Fruit fly (Drosophila melanogaster) whole organism, embryonic: ENCODE results near the gene ca.

Experiments used
- ATbp ChIP-seq: fragments of 200-800 bp; sonication (Bioruptor generic); optimal IDR thresholded peaks from 2 replicates; lab custom pipeline; 2017; ENCODE audit warnings: missing biosample characterization, mild to moderate bottlenecking, missing genetic modification characterization, missing genetic modification reagents
- CG1024 ChIP-seq: fragments of 200-800 bp; sonication (Bioruptor generic); IDR thresholded peaks from 2 replicates; pipeline ENCODE4 v1.3.6; 2022; ENCODE audit warnings: missing biosample characterization, missing genetic modification characterization
- CG10979 ChIP-seq: fragments of 200-800 bp; sonication (Bioruptor generic); optimal IDR thresholded peaks from 2 replicates; lab custom pipeline; 2018; ENCODE audit warnings: missing biosample characterization, mild to moderate bottlenecking, missing genetic modification characterization, moderate library complexity
- CG11560 ChIP-seq: fragments of 200-800 bp; sonication (Bioruptor generic); IDR thresholded peaks from 3 replicates; pipeline ENCODE4 v1.3.6; 2022; ENCODE audit warnings: missing biosample characterization, missing genetic modification characterization
- CG13775 ChIP-seq: fragments of 200-800 bp; sonication (Bioruptor generic); optimal IDR thresholded peaks from 3 replicates; lab custom pipeline; 2017; ENCODE audit warnings: missing biosample characterization, mild to moderate bottlenecking, missing genetic modification characterization
- CG1602 ChIP-seq: fragments of 200-800 bp; sonication (Bioruptor generic); optimal IDR thresholded peaks from 3 replicates; lab custom pipeline; 2016; ENCODE audit warnings: missing biosample characterization, missing genetic modification characterization
- CG16815 ChIP-seq: fragments of 200-800 bp; sonication (Bioruptor generic); optimal IDR thresholded peaks from 3 replicates; lab custom pipeline; 2017; ENCODE audit warnings: missing biosample characterization, mild to moderate bottlenecking, missing genetic modification characterization
- CG16863 ChIP-seq: fragments of 200-800 bp; sonication (Bioruptor generic); optimal IDR thresholded peaks from 3 replicates; lab custom pipeline; 2016; ENCODE audit warnings: missing biosample characterization, missing genetic modification characterization
- CG2120 ChIP-seq: fragments of 200-800 bp; sonication (Bioruptor generic); optimal IDR thresholded peaks from 3 replicates; lab custom pipeline; 2016; ENCODE audit warnings: missing biosample characterization, missing genetic modification characterization
- CG3281 ChIP-seq: fragments of 200-800 bp; sonication (Bioruptor generic); optimal IDR thresholded peaks from 3 replicates; lab custom pipeline; 2017; ENCODE audit warnings: missing biosample characterization, mild to moderate bottlenecking, missing genetic modification characterization
- CG5180 ChIP-seq: fragments of 200-800 bp; sonication (Bioruptor generic); optimal IDR thresholded peaks from 3 replicates; lab custom pipeline; 2017; ENCODE audit warnings: missing biosample characterization, missing genetic modification characterization, mild to moderate bottlenecking, moderate library complexity, missing genetic modification reagents
- CG6654 ChIP-seq: fragments of 200-800 bp; sonication (Bioruptor generic); optimal IDR thresholded peaks from 2 replicates; lab custom pipeline; 2017; ENCODE audit warnings: missing biosample characterization, mild to moderate bottlenecking, missing genetic modification characterization
- CG6765 ChIP-seq: fragments of 200-800 bp; sonication (Bioruptor generic); optimal IDR thresholded peaks from 3 replicates; lab custom pipeline; 2017; ENCODE audit warnings: missing biosample characterization, mild to moderate bottlenecking, missing genetic modification characterization
- CG7745 ChIP-seq: fragments of 200-800 bp; sonication (Bioruptor generic); optimal IDR thresholded peaks from 2 replicates; lab custom pipeline; 2018; ENCODE audit warnings: missing biosample characterization, mild to moderate bottlenecking, missing genetic modification characterization, moderate library complexity
- CG9215 ChIP-seq: fragments of 200-800 bp; sonication (Bioruptor generic); IDR thresholded peaks from 2 replicates; pipeline ENCODE4 v1.3.6; 2022; ENCODE audit warnings: missing biosample characterization, missing genetic modification characterization
- CG9609 ChIP-seq: fragments of 200-800 bp; sonication (Bioruptor generic); optimal IDR thresholded peaks from 3 replicates; lab custom pipeline; 2016; ENCODE audit warnings: missing biosample characterization, missing genetic modification characterization
- Drgx ChIP-seq: fragments of 200-800 bp; sonication (Bioruptor generic); IDR thresholded peaks from 2 replicates; pipeline ENCODE4 v1.3.6; 2022; ENCODE audit warnings: missing biosample characterization, missing genetic modification characterization
- Gug ChIP-seq: fragments of 200-800 bp; sonication (Bioruptor generic); IDR thresholded peaks from 4 replicates; pipeline ENCODE4 v1.3.6; 2022; ENCODE audit warnings: missing biosample characterization, missing genetic modification characterization
- Hmx ChIP-seq: fragments of 200-800 bp; sonication (Bioruptor generic); optimal IDR thresholded peaks from 2 replicates; lab custom pipeline; 2016; ENCODE audit warnings: missing biosample characterization, missing genetic modification characterization
- Oli ChIP-seq: fragments of 200-800 bp; sonication (Bioruptor generic); optimal IDR thresholded peaks from 2 replicates; lab custom pipeline; 2018; ENCODE audit warnings: missing biosample characterization, mild to moderate bottlenecking, missing genetic modification characterization, moderate library complexity
- Poxn ChIP-seq: fragments of 200-800 bp; sonication (Bioruptor generic); IDR thresholded peaks from 2 replicates; pipeline ENCODE4 v1.3.6; 2022; ENCODE audit warnings: missing biosample characterization, missing genetic modification characterization
- Scr ChIP-seq: fragments of 200-800 bp; sonication (Bioruptor generic); IDR thresholded peaks from 2 replicates; pipeline ENCODE4 v1.3.6; 2022; ENCODE audit warnings: missing biosample characterization, missing genetic modification characterization; ENCODE audit not compliant: partially characterized antibody
- Side ChIP-seq: fragments of 200-800 bp; sonication (Bioruptor generic); optimal IDR thresholded peaks from 2 replicates; lab custom pipeline; 2016; ENCODE audit warnings: missing biosample characterization, missing genetic modification characterization
- Sry-β ChIP-seq: fragments of 200-800 bp; sonication (Bioruptor generic); optimal IDR thresholded peaks from 2 replicates; lab custom pipeline; 2018; ENCODE audit warnings: missing biosample characterization, mild to moderate bottlenecking, missing genetic modification characterization, moderate library complexity
- Sry-δ ChIP-seq: fragments of 200-800 bp; sonication (Bioruptor generic); optimal IDR thresholded peaks from 2 replicates; lab custom pipeline; 2016; ENCODE audit warnings: missing biosample characterization, missing genetic modification characterization
- chn ChIP-seq: fragments of 200-800 bp; sonication (Bioruptor generic); optimal IDR thresholded peaks from 2 replicates; lab custom pipeline; 2016; ENCODE audit warnings: missing biosample characterization, missing genetic modification characterization
- crc ChIP-seq: fragments of 200-800 bp; sonication (Bioruptor generic); optimal IDR thresholded peaks from 2 replicates; lab custom pipeline; 2016; ENCODE audit warnings: missing biosample characterization, missing genetic modification characterization
- dan ChIP-seq: fragments of 200-800 bp; sonication (Bioruptor generic); IDR thresholded peaks from 2 replicates; pipeline ENCODE4 v1.3.6; 2022; ENCODE audit warnings: missing biosample characterization, missing genetic modification characterization
- disco-r ChIP-seq: fragments of 200-800 bp; sonication (Bioruptor generic); optimal IDR thresholded peaks from 2 replicates; lab custom pipeline; 2016; ENCODE audit warnings: missing biosample characterization, missing genetic modification characterization
- emc ChIP-seq: fragments of 200-800 bp; sonication (Bioruptor generic); optimal IDR thresholded peaks from 2 replicates; lab custom pipeline; 2016; ENCODE audit warnings: missing biosample characterization, missing genetic modification characterization
- exex ChIP-seq: fragments of 200-800 bp; sonication (Bioruptor generic); optimal IDR thresholded peaks from 4 replicates; lab custom pipeline; 2018; ENCODE audit warnings: missing biosample characterization, mild to moderate bottlenecking, missing genetic modification characterization, moderate library complexity
- fd96Cb ChIP-seq: fragments of 200-800 bp; sonication (Bioruptor generic); optimal IDR thresholded peaks from 2 replicates; lab custom pipeline; 2018; ENCODE audit warnings: missing biosample characterization, mild to moderate bottlenecking, missing genetic modification characterization, moderate library complexity
- gce ChIP-seq: fragments of 200-800 bp; sonication (Bioruptor generic); IDR thresholded peaks from 3 replicates; pipeline ENCODE4 v1.3.6; 2022; ENCODE audit warnings: missing biosample characterization, missing genetic modification characterization
- gfzf ChIP-seq: fragments of 200-800 bp; sonication (Bioruptor generic); optimal IDR thresholded peaks from 2 replicates; lab custom pipeline; 2016; ENCODE audit warnings: missing biosample characterization, mild to moderate bottlenecking, missing genetic modification characterization, moderate library complexity
- kay ChIP-seq: fragments of 200-800 bp; sonication (Bioruptor generic); optimal IDR thresholded peaks from 2 replicates; lab custom pipeline; 2016; ENCODE audit warnings: missing biosample characterization, missing genetic modification characterization
- nom ChIP-seq: fragments of 200-800 bp; sonication (Bioruptor generic); optimal IDR thresholded peaks from 2 replicates; lab custom pipeline; 2017; ENCODE audit warnings: missing biosample characterization, missing genetic modification characterization, mild to moderate bottlenecking, moderate library complexity, missing genetic modification reagents
- oc ChIP-seq: fragments of 200-800 bp; sonication (Bioruptor generic); optimal IDR thresholded peaks from 2 replicates; lab custom pipeline; 2018; ENCODE audit warnings: missing biosample characterization, mild to moderate bottlenecking, missing genetic modification characterization, moderate library complexity
- pho ChIP-seq: fragments of 200-800 bp; sonication (Bioruptor generic); optimal IDR thresholded peaks from 2 replicates; lab custom pipeline; 2016; ENCODE audit warnings: missing biosample characterization, missing genetic modification characterization
- pros ChIP-seq: fragments of 200-800 bp; sonication (Bioruptor generic); optimal IDR thresholded peaks from 3 replicates; lab custom pipeline; 2019; ENCODE audit warnings: missing biosample characterization, mild to moderate bottlenecking, missing genetic modification characterization, moderate library complexity
- psq ChIP-seq: fragments of 200-800 bp; sonication (Bioruptor generic); optimal IDR thresholded peaks from 2 replicates; lab custom pipeline; 2017; ENCODE audit warnings: missing biosample characterization, missing genetic modification characterization
- pzg ChIP-seq: fragments of 200-800 bp; sonication (Bioruptor generic); optimal IDR thresholded peaks from 3 replicates; lab custom pipeline; 2018; ENCODE audit warnings: missing biosample characterization, mild to moderate bottlenecking, missing genetic modification characterization, moderate library complexity
- rib ChIP-seq: fragments of 200-800 bp; sonication (Bioruptor generic); IDR thresholded peaks from 2 replicates; pipeline ENCODE4 v1.3.6; 2022; ENCODE audit warnings: missing biosample characterization, missing genetic modification characterization
- shn ChIP-seq: fragments of 200-800 bp; sonication (Bioruptor generic); optimal IDR thresholded peaks from 3 replicates; lab custom pipeline; 2016; ENCODE audit warnings: missing biosample characterization, missing genetic modification characterization
- slbo ChIP-seq: fragments of 200-800 bp; sonication (Bioruptor generic); IDR thresholded peaks from 2 replicates; pipeline ENCODE4 v1.3.6; 2022; ENCODE audit warnings: missing biosample characterization, missing genetic modification characterization
- ssp ChIP-seq: fragments of 200-800 bp; sonication (Bioruptor generic); IDR thresholded peaks from 2 replicates; pipeline ENCODE4 v1.3.6; 2022; ENCODE audit warnings: missing biosample characterization, missing genetic modification characterization
- tgo ChIP-seq: fragments of 200-800 bp; sonication (Bioruptor generic); IDR thresholded peaks from 3 replicates; pipeline ENCODE4 v1.3.6; 2022; ENCODE audit warnings: missing biosample characterization, missing genetic modification characterization
- trem ChIP-seq: fragments of 200-800 bp; optimal IDR thresholded peaks from 3 replicates; lab custom pipeline; 2019; ENCODE audit warnings: missing biosample characterization, mild to moderate bottlenecking, missing genetic modification characterization, moderate library complexity
- trh ChIP-seq: fragments of 200-800 bp; sonication (Bioruptor generic); optimal IDR thresholded peaks from 2 replicates; lab custom pipeline; 2016; ENCODE audit warnings: missing biosample characterization, missing genetic modification characterization
- tup ChIP-seq: fragments of 200-800 bp; sonication (Bioruptor generic); optimal IDR thresholded peaks from 2 replicates; lab custom pipeline; 2016; ENCODE audit warnings: missing biosample characterization, mild to moderate bottlenecking, missing genetic modification characterization, moderate library complexity
- twi ChIP-seq: fragments of 200-800 bp; optimal IDR thresholded peaks from 2 replicates; lab custom pipeline; 2019; ENCODE audit warnings: missing biosample characterization, mild to moderate bottlenecking, missing genetic modification characterization, moderate library complexity
- zen2 ChIP-seq: fragments of 200-800 bp; sonication (Bioruptor generic); IDR thresholded peaks from 3 replicates; pipeline ENCODE4 v1.3.6; 2022; ENCODE audit warnings: missing biosample characterization, missing genetic modification characterization; ENCODE audit not compliant: partially characterized antibody
- zfh1 ChIP-seq: fragments of 200-800 bp; sonication (Bioruptor generic); IDR thresholded peaks from 3 replicates; pipeline ENCODE4 v1.3.6; 2022; ENCODE audit warnings: missing biosample characterization, missing genetic modification characterization

ca gene

dm6 chr3R:29859763-29860162 lies 53.2 kb downstream of the ca start (continued):
- no peak for TF ChIP-seq CG7745 (tag; lab: Kevin White, UChicago)
- no peak for TF ChIP-seq CG5180 (GFP tag; lab: Kevin White, UChicago)
- TF ChIP-seq dan: no peak
- TF ChIP-seq CG2120: peak; percentile 74
- TF ChIP-seq CG11560: no peak
- no peak for TF ChIP-seq CG6654
- no peak for TF ChIP-seq CG6765 (GFP tag; lab: Kevin White, UChicago)
- no peak for TF ChIP-seq ATbp (GFP tag; lab: Kevin White, UChicago)
- TF ChIP-seq gfzf (GFP tag; lab: Kevin White, UChicago): peak; percentile 72
- TF ChIP-seq CG1024 (GFP tag; lab: Robert Waterston, UW): no peak
- TF ChIP-seq Oli (tag; lab: Kevin White, UChicago): no peak
- TF ChIP-seq pros (GFP tag; lab: Kevin White, UChicago): no peak
- TF ChIP-seq CG9609 (GFP tag; lab: Kevin White, UChicago): no peak
- TF ChIP-seq zen2: no peak
- no peak for TF ChIP-seq disco-r (GFP tag; lab: Kevin White, UChicago)
- peak; percentile 24; the same call in 1 of the 3 replicates for TF ChIP-seq tgo (GFP tag; lab: Robert Waterston, UW)
- TF ChIP-seq gce (GFP tag; lab: Robert Waterston, UW): no peak
- peak; percentile 19 for TF ChIP-seq trem (tag; lab: Kevin White, UChicago)
- TF ChIP-seq CG10979 (tag; lab: Kevin White, UChicago): peak; percentile 28
- TF ChIP-seq pho (GFP tag; lab: Kevin White, UChicago): peak; percentile 42
- peak; percentile 56; the same call in 2 of the 3 replicates for TF ChIP-seq zfh1
- TF ChIP-seq crc: no peak
- peak; percentile 9 for TF ChIP-seq CG13775 (GFP tag; lab: Kevin White, UChicago)
- TF ChIP-seq Drgx (GFP tag; lab: Robert Waterston, UW): 0 out of 2 replicates have a peak, but pooled peaks have one; percentile 30
- no peak for TF ChIP-seq psq (GFP tag; lab: Kevin White, UChicago)
- TF ChIP-seq shn (GFP tag; lab: Kevin White, UChicago): no peak
- TF ChIP-seq oc: peak; percentile 38
- TF ChIP-seq exex (tag; lab: Kevin White, UChicago): no peak
- no peak for TF ChIP-seq Poxn (GFP tag; lab: Robert Waterston, UW)
- TF ChIP-seq Sry-β: no peak
- TF ChIP-seq ssp (GFP tag; lab: Robert Waterston, UW): peak; percentile 52
- no peak for TF ChIP-seq CG9215 (GFP tag; lab: Robert Waterston, UW)
- no peak for TF ChIP-seq emc (GFP tag; lab: Kevin White, UChicago)
- no peak for TF ChIP-seq trh (GFP tag; lab: Kevin White, UChicago)
- no peak for TF ChIP-seq chn
- peak; percentile 35 for TF ChIP-seq CG1602 (GFP tag; lab: Kevin White, UChicago)
- no peak for TF ChIP-seq nom
- TF ChIP-seq Gug (GFP tag; lab: Robert Waterston, UW): peak; percentile 38; the same call in 1 of the 4 replicates
- TF ChIP-seq kay (GFP tag; lab: Kevin White, UChicago): no peak
- TF ChIP-seq Sry-δ: peak; percentile 38
- TF ChIP-seq pzg (GFP tag; lab: Kevin White, UChicago): peak; percentile 72
- TF ChIP-seq slbo (GFP tag; lab: Robert Waterston, UW): peak; percentile 83
- no peak for TF ChIP-seq CG16863 (GFP tag; lab: Kevin White, UChicago)
- TF ChIP-seq CG16815: no peak
- peak; percentile 7 for TF ChIP-seq twi
- no peak for TF ChIP-seq Hmx (GFP tag; lab: Kevin White, UChicago)
- no peak for TF ChIP-seq CG3281
- 0 out of 2 replicates have a peak, but pooled peaks have one; percentile 14 for TF ChIP-seq rib (GFP tag; lab: Robert Waterston, UW)
- TF ChIP-seq fd96Cb: no peak
- TF ChIP-seq Side: no peak
- peak; percentile 54 for TF ChIP-seq Scr (GFP tag; lab: Robert Waterston, UW)
- TF ChIP-seq tup: no peak
